Fruit fly (Drosophila melanogaster) whole organism, pupa: ENCODE results near the gene Ufd4.

ENCODE experiments used
- CG17806 ChIP-seq: fragments of 200-800 bp; sonication (Bioruptor generic); optimal IDR thresholded peaks from 2 replicates; lab custom pipeline; 2018; ENCODE audit warnings: missing biosample characterization, mild to moderate bottlenecking, missing genetic modification characterization, moderate library complexity
- CG4496 ChIP-seq: fragments of 200-800 bp; sonication (Bioruptor generic); IDR thresholded peaks from 3 replicates; pipeline ENCODE4 v1.3.6; 2022; ENCODE audit warnings: missing biosample characterization, missing genetic modification characterization
- CG8301 ChIP-seq: fragments of 200-800 bp; sonication (Bioruptor generic); optimal IDR thresholded peaks from 2 replicates; lab custom pipeline; 2018; ENCODE audit warnings: missing biosample characterization, mild to moderate bottlenecking, missing genetic modification characterization
- CG9948 ChIP-seq: fragments of 200-800 bp; sonication (Bioruptor generic); optimal IDR thresholded peaks from 2 replicates; lab custom pipeline; 2018; ENCODE audit warnings: missing biosample characterization, mild to moderate bottlenecking, missing genetic modification characterization, moderate library complexity
- D1 ChIP-seq: fragments of 200-800 bp; sonication (Bioruptor generic); optimal IDR thresholded peaks from 2 replicates; lab custom pipeline; 2018; ENCODE audit warnings: missing biosample characterization, mild to moderate bottlenecking, missing genetic modification characterization, moderate library complexity
- Pif1A ChIP-seq: fragments of 200-800 bp; sonication (Bioruptor generic); optimal IDR thresholded peaks from 3 replicates; lab custom pipeline; 2016; ENCODE audit warnings: missing biosample characterization, missing genetic modification characterization
- Snoo ChIP-seq: fragments of 200-800 bp; sonication (Bioruptor generic); optimal IDR thresholded peaks from 3 replicates; lab custom pipeline; 2017; ENCODE audit warnings: missing biosample characterization, mild to moderate bottlenecking, missing genetic modification characterization, inconsistent platforms
- gl ChIP-seq: fragments of 200-800 bp; sonication (Bioruptor generic); optimal IDR thresholded peaks from 2 replicates; lab custom pipeline; 2018; ENCODE audit warnings: missing biosample characterization, mild to moderate bottlenecking, missing genetic modification characterization

DNA sequence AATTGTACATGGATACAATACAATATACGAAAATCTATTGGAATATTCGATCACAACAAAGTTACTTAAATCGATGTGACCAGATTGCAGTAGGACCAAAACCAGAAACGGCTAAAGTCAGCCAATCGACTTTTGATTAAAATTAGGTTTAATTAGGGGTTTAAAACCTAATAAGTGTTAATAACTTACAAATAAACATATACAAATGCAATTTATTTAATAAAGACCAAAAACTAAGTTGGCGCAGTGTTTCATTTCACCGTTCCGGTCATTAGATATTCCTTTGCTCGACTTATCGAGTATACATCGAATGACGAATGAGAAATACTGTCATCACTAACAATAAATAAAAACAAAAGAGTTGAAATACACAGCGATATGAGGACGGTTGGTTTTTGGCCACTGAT lies 41.7 kb downstream of the Ufd4 start, which contains the start of the genes bsk and CG31717:
- TF ChIP-seq CG17806 (tag; lab: Kevin White, UChicago) = no peak
- no peak for TF ChIP-seq Snoo (tag; lab: Kevin White, UChicago)
- no peak for TF ChIP-seq Pif1A (GFP tag; lab: Kevin White, UChicago)
- no peak for TF ChIP-seq CG9948 (tag; lab: Kevin White, UChicago)
- TF ChIP-seq D1 = no peak
- no peak for TF ChIP-seq gl (tag; lab: Kevin White, UChicago)
- no peak for TF ChIP-seq CG8301 (tag; lab: Kevin White, UChicago)
- TF ChIP-seq CG4496 (GFP tag; lab: Robert Waterston, UW) = no peak
